Worm (Caenorhabditis elegans) whole organism, L2 larva: ENCODE measurements around the gene F21A3.11.

Experiments
- F13H6.1 ChIP-seq: sonication (generic microtip); optimal IDR thresholded peaks from 2 replicates; lab custom pipeline; 2016; ENCODE audit warnings: missing genetic modification characterization, missing compliant biosample characterization
- Y55F3AM.14 ChIP-seq: fragments of 200-800 bp; sonication (Bioruptor generic); optimal IDR thresholded peaks from 2 replicates; lab custom pipeline; 2018; ENCODE audit warnings: mild to moderate bottlenecking, missing genetic modification characterization, missing compliant biosample characterization
- ZK546.5 ChIP-seq: sonication (generic microtip); optimal IDR thresholded peaks from 2 replicates; lab custom pipeline; 2017; ENCODE audit warnings: missing biosample characterization, missing genetic modification characterization
- aly-2 ChIP-seq: fragments of 150-350 bp; optimal IDR thresholded peaks from 2 replicates; lab custom pipeline; 2014; ENCODE audit warnings: missing biosample characterization, missing genetic modification characterization
- blmp-1 ChIP-seq: sonication (generic microtip); optimal IDR thresholded peaks from 2 replicates; lab custom pipeline; 2017; ENCODE audit warnings: missing genetic modification characterization, mild to moderate bottlenecking, missing compliant biosample characterization, antibody characterized with exemption, moderate library complexity; ENCODE audit not compliant: insufficient read depth
- crh-2 ChIP-seq: sonication (generic microtip); optimal IDR thresholded peaks from 2 replicates; lab custom pipeline; 2017; ENCODE audit warnings: missing biosample characterization, missing genetic modification characterization
- dmd-4 ChIP-seq: sonication (generic microtip); optimal IDR thresholded peaks from 2 replicates; lab custom pipeline; 2017; ENCODE audit warnings: missing biosample characterization, missing genetic modification characterization
- egl-27 ChIP-seq: sonication (generic microtip); optimal IDR thresholded peaks from 3 replicates; lab custom pipeline; 2017; ENCODE audit warnings: missing biosample characterization, missing genetic modification reagents, missing genetic modification characterization
- elt-3 ChIP-seq: sonication (generic microtip); optimal IDR thresholded peaks from 2 replicates; lab custom pipeline; 2017; ENCODE audit warnings: missing biosample characterization, missing genetic modification characterization
- fos-1 ChIP-seq: fragments of 150-350 bp; optimal IDR thresholded peaks from 2 replicates; lab custom pipeline; 2014; ENCODE audit warnings: missing biosample characterization, missing genetic modification characterization
- gmeb-1 ChIP-seq: fragments of 150-350 bp; optimal IDR thresholded peaks from 2 replicates; lab custom pipeline; 2014; ENCODE audit warnings: missing biosample characterization, missing genetic modification characterization
- lin-39 ChIP-seq: fragments of 150-350 bp; optimal IDR thresholded peaks from 2 replicates; lab custom pipeline; 2014; ENCODE audit warnings: missing biosample characterization, missing genetic modification reagents, missing genetic modification characterization
- lsy-2 ChIP-seq, 2 experiments: fragments of 150-350 bp in 1 of 2; sonication (generic microtip) in 1 of 2; optimal IDR thresholded peaks; 2 replicates each; lab custom pipeline; 2014 to 2017; ENCODE audit warnings: missing biosample characterization in 2 of 2, missing genetic modification characterization in 2 of 2
- mbf-1 ChIP-seq: sonication (generic microtip); optimal IDR thresholded peaks from 2 replicates; lab custom pipeline; 2017; ENCODE audit warnings: missing biosample characterization, missing genetic modification characterization
- mdl-1 ChIP-seq, 2 experiments: fragments of 150-350 bp in 1 of 2; sonication (generic microtip) in 1 of 2; optimal IDR thresholded peaks; 2 replicates each; lab custom pipeline; 2017; ENCODE audit warnings: missing biosample characterization in 2 of 2, missing genetic modification characterization in 2 of 2
- nhr-10 ChIP-seq: sonication (generic microtip); optimal IDR thresholded peaks from 2 replicates; lab custom pipeline; 2017; ENCODE audit warnings: missing biosample characterization, missing genetic modification characterization
- nhr-11 ChIP-seq: fragments of 150-350 bp; optimal IDR thresholded peaks from 2 replicates; lab custom pipeline; 2014; ENCODE audit warnings: missing biosample characterization, missing genetic modification characterization
- nhr-129 ChIP-seq: fragments of 150-350 bp; optimal IDR thresholded peaks from 2 replicates; lab custom pipeline; 2014; ENCODE audit warnings: missing biosample characterization, missing genetic modification characterization
- nhr-21 ChIP-seq: fragments of 150-350 bp; optimal IDR thresholded peaks from 2 replicates; lab custom pipeline; 2014; ENCODE audit warnings: missing biosample characterization, missing genetic modification characterization
- nhr-23 ChIP-seq: fragments of 150-350 bp; optimal IDR thresholded peaks from 2 replicates; lab custom pipeline; 2014; ENCODE audit warnings: missing biosample characterization, missing genetic modification reagents, missing genetic modification characterization
- nhr-237 ChIP-seq: fragments of 150-350 bp; optimal IDR thresholded peaks from 2 replicates; lab custom pipeline; 2014; ENCODE audit warnings: missing biosample characterization, missing genetic modification characterization
- nhr-6 ChIP-seq: fragments of 150-350 bp; optimal IDR thresholded peaks from 2 replicates; lab custom pipeline; 2014; ENCODE audit warnings: missing biosample characterization, missing genetic modification characterization
- peb-1 ChIP-seq: fragments of 150-350 bp; optimal IDR thresholded peaks from 2 replicates; lab custom pipeline; 2014; ENCODE audit warnings: missing biosample characterization, missing genetic modification characterization
- sem-4 ChIP-seq: fragments of 150-350 bp; optimal IDR thresholded peaks from 2 replicates; lab custom pipeline; 2014; ENCODE audit warnings: missing biosample characterization, missing genetic modification reagents, missing genetic modification characterization
- skn-1 ChIP-seq: sonication (generic microtip); optimal IDR thresholded peaks from 2 replicates; lab custom pipeline; 2017; ENCODE audit warnings: missing biosample characterization, missing genetic modification characterization
- sma-3 ChIP-seq: sonication (generic microtip); optimal IDR thresholded peaks from 2 replicates; lab custom pipeline; 2016; ENCODE audit warnings: missing genetic modification reagents, missing genetic modification characterization, missing compliant biosample characterization
- sma-9 ChIP-seq, 2 experiments: fragments of 150-350 bp in 1 of 2; sonication (generic microtip) in 1 of 2; optimal IDR thresholded peaks; 2 replicates each; lab custom pipeline; 2014 to 2016; ENCODE audit warnings: missing genetic modification characterization in 2 of 2, mild to moderate bottlenecking in 1 of 2, missing biosample characterization in 1 of 2, missing compliant biosample characterization in 1 of 2, missing genetic modification reagents in 1 of 2, moderate library complexity in 1 of 2
- snpc-4 ChIP-seq: fragments of 150-350 bp; optimal IDR thresholded peaks from 2 replicates; lab custom pipeline; 2014; ENCODE audit warnings: missing biosample characterization, missing genetic modification characterization
- unc-39 ChIP-seq: fragments of 150-350 bp; optimal IDR thresholded peaks from 2 replicates; lab custom pipeline; 2014; ENCODE audit warnings: missing biosample characterization, missing genetic modification characterization
- unc-55 ChIP-seq: fragments of 150-350 bp; sonication (generic microtip); optimal IDR thresholded peaks from 3 replicates; lab custom pipeline; 2014; ENCODE audit warnings: missing biosample characterization, missing genetic modification reagents, missing genetic modification characterization
- unc-62 ChIP-seq: fragments of 150-350 bp; optimal IDR thresholded peaks from 2 replicates; lab custom pipeline; 2014; ENCODE audit warnings: missing biosample characterization, missing genetic modification reagents, missing genetic modification characterization
- zag-1 ChIP-seq: fragments of 150-350 bp; optimal IDR thresholded peaks from 2 replicates; lab custom pipeline; 2014; ENCODE audit warnings: missing biosample characterization, missing genetic modification characterization
- ztf-1 ChIP-seq: fragments of 200-800 bp; sonication (Bioruptor generic); conservative IDR thresholded peaks from 2 replicates; pipeline ENCODE4 v1.3.6; 2022; ENCODE audit warnings: missing genetic modification characterization, missing compliant biosample characterization
- ztf-11 ChIP-seq: sonication (generic microtip); optimal IDR thresholded peaks from 2 replicates; lab custom pipeline; 2017; ENCODE audit warnings: missing biosample characterization, missing genetic modification characterization
- ztf-4 ChIP-seq: fragments of 150-350 bp; optimal IDR thresholded peaks from 2 replicates; lab custom pipeline; 2014; ENCODE audit warnings: missing biosample characterization, missing genetic modification characterization

The F21A3.11 gene

DNA sequence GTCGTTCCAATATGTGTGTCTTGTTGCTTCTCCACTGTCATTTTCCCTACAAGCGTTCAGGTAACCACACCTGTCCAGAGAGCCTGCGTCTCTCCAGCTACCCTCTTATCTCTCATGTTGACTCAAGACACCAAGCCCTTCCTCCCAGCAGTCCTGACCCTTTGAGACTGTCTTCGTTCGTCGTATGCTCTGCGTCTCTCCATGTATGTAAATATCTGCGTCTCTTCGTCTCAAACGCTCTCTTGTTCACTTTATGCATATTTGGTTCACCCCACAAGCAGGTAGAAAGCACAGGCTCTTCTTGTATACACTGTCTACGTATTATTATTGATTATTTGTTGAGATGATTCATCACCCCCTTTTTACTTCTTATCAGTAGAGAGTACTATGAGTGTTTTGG, 35.3 kb downstream of the F21A3.11 start:
- TF ChIP-seq sma-9 (GFP tag; optimal IDR thresholded peaks at IDR 0.05; lab: Kevin White, UChicago) (peak; percentile 72), sma-9 (tag; optimal IDR thresholded peaks at IDR 0.05; lab: Kevin White, UChicago) (no peak), egl-27 (tag; lab: Kevin White, UChicago) (peak; percentile 22), F13H6.1 (tag; lab: Kevin White, UChicago) (peak; percentile 82), gmeb-1 (tag; lab: Kevin White, UChicago) (peak; percentile 68), crh-2 (tag; lab: Kevin White, UChicago) (peak; percentile 42), nhr-129 (peak; percentile 52), nhr-21 (tag; lab: Kevin White, UChicago) (no peak), nhr-23 (tag; lab: Kevin White, UChicago) (no peak), peb-1 (tag; lab: Kevin White, UChicago) (no peak), lsy-2 (tag; optimal IDR thresholded peaks at IDR 0.05; lab: Kevin White, UChicago) (no peak), ztf-4 (tag; lab: Kevin White, UChicago) (no peak), fos-1 (tag; lab: Kevin White, UChicago) (peak; percentile 90), skn-1 (tag; lab: Kevin White, UChicago) (peak; percentile 17)

DNA sequence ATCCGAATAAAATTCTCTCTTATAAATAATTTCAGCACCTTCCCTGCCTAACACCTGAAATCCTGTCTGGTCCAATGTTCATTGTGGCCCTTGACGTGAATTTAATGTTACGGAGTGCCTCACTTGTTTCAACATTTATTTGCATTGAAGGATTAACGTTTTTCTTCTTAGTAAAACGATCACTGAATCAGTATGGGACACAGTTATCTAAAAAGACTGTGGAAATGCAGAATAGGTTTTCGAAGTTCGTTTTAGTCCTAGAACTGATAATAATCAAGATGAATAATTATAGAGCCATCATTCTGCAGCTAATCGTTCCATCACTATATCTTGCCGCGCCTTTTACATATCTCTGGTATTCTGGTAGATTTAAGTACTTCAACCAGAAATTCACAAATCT, 37.8 kb downstream of the F21A3.11 start, which contains the start of gene srh-219:
TSS of gene srh-219 (plus strand) at position 301 of the 400 bp plus-strand sequence.
- no peak for TF ChIP-seq Y55F3AM.14
- no peak for TF ChIP-seq aly-2 (tag; lab: Kevin White, UChicago)
- no peak for TF ChIP-seq nhr-23 (tag; lab: Kevin White, UChicago)

DNA sequence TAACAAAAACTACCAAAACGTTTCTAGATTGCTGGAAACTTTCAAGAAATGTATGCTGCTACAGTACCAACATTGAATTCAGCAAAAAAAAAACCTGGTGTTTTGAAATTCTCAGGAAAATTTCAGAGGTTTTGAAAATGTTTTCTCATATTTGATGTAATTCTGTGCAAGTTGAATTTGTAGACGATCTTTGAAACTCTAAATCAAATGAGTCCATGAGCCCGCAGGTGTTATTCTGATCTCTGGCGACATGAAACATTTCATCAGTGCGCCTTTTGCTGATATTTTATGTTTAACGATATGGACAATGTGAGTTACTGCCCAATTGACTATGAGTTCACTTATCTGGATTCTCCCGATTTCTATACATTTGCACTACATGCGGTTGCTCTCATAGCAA, 39.3 kb downstream of the F21A3.11 start, which contains the start of gene srh-218:
TSS of gene srh-218 (plus strand) at position 301 of the 400 bp plus-strand sequence.
- TF ChIP-seq ztf-1 (GFP tag; lab: Robert Waterston, UW): no peak
- no peak for TF ChIP-seq nhr-23 (tag; lab: Kevin White, UChicago)
- no peak for TF ChIP-seq sma-9 (GFP tag; optimal IDR thresholded peaks at IDR 0.05; lab: Kevin White, UChicago)
- no peak for TF ChIP-seq sma-9 (tag; optimal IDR thresholded peaks at IDR 0.05; lab: Kevin White, UChicago)
- TF ChIP-seq zag-1 (tag; lab: Kevin White, UChicago): no peak
- TF ChIP-seq sem-4 (tag; lab: Kevin White, UChicago): no peak
- no peak for TF ChIP-seq peb-1 (tag; lab: Kevin White, UChicago)
- no peak for TF ChIP-seq egl-27 (tag; lab: Kevin White, UChicago)
- no peak for TF ChIP-seq unc-39 (tag; lab: Kevin White, UChicago)
- no peak for TF ChIP-seq mbf-1
- no peak for TF ChIP-seq nhr-6
- no peak for TF ChIP-seq nhr-11 (tag; lab: Kevin White, UChicago)
- no peak for TF ChIP-seq crh-2 (tag; lab: Kevin White, UChicago)
- no peak for TF ChIP-seq lsy-2 (tag; optimal IDR thresholded peaks at IDR 0.05; lab: Kevin White, UChicago)
- no peak for TF ChIP-seq ztf-11
- TF ChIP-seq blmp-1 (tag; lab: Kevin White, UChicago): no peak
- TF ChIP-seq nhr-237: no peak

DNA sequence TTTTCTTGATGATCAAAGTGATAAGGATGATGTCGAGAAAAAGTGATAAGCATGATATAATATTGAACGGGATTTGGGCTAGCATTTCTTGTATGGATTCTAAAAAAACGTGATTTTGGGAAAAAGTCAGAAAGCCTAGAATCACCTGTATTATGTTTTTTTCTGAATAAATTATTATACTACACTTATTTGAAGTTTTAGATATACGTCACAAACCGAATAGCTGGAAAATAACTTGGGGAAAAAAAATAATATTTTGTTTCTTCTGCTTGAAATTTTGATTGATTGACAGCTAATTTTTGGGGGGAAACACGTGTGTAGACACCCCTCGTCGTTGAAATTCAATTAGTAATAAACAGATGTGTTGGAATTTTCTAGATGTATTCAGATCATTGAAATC, 40.5 kb downstream of the F21A3.11 start, which contains the start of gene str-264:
TSS of gene str-264 (minus strand) at position 101 of the 400 bp plus-strand sequence.
- TF ChIP-seq dmd-4 (tag; lab: Kevin White, UChicago) (no peak), mdl-1 (tag; optimal IDR thresholded peaks at IDR 0.05; lab: Kevin White, UChicago) (no peak), snpc-4 (tag; lab: Kevin White, UChicago) (no peak), unc-62 (GFP tag; lab: Kevin White, UChicago) (no peak), nhr-129 (no peak), egl-27 (tag; lab: Kevin White, UChicago) (no peak), lin-39 (tag; lab: Kevin White, UChicago) (no peak), nhr-10 (tag; lab: Kevin White, UChicago) (no peak), nhr-6 (no peak), nhr-23 (tag; lab: Kevin White, UChicago) (no peak), peb-1 (tag; lab: Kevin White, UChicago) (no peak), unc-55 (GFP tag; lab: Kevin White, UChicago) (no peak), ztf-4 (tag; lab: Kevin White, UChicago) (no peak)

DNA sequence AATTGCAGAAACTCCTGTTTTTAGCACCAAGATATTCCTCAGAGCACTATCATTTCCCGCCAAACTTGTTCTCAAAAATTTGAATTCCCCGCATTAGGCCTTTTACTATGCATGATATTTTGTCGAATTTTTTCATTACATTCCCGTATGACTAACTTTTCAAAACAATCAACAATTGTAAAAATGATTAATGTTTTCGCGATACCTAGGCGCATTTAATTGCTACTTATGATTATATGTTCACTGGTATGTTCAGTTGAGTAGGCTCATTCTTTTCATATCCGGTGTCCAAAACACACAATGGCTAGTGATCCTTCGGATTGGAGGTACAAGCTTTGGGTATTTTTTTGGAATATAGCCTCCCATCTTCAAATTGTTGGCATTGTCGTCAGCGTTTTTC, 45.2 kb downstream of the F21A3.11 start, which contains the start of gene srw-21:
TSS of gene srw-21 (plus strand) at position 301 of the 400 bp plus-strand sequence.
- TF ChIP-seq sma-3 (no peak), elt-3 (tag; lab: Kevin White, UChicago) (no peak), peb-1 (tag; lab: Kevin White, UChicago) (no peak), unc-39 (tag; lab: Kevin White, UChicago) (no peak), ztf-1 (GFP tag; lab: Robert Waterston, UW) (no peak), ztf-4 (tag; lab: Kevin White, UChicago) (no peak), ZK546.5 (tag; lab: Kevin White, UChicago) (no peak), lin-39 (tag; lab: Kevin White, UChicago) (no peak)
- TF ChIP-seq, all 48 proteins: peak for 0
